Worm (Caenorhabditis elegans): ENCODE data around the gene flr-1.
A peak's percentile ranks its signal among the peaks of the same experiment; 100 is the strongest.
"Not testable (repeated sequence)": the region's sequence is repeated elsewhere in the genome, so short reads cannot be mapped to it uniquely, and the experiment has no call there.

Gene flr-1

DNA sequence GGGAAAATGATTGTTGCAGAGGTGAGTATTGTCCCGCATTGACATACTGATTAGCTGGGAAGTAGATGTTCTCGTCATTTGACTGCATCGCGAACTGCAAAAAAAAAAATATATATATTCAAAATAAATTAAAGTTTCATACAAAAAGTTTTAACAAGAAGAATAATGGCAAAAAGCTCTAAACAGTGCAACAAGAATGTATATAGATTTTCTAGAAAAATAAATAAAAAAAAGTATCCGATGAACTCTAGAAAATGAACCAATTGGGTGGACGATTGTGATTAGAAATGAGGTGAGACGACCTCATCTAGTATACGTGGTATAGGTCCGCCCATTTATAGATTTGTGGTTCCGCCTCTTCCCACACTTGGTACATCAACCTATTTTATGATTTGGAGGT is 27.6 kb downstream of the flr-1 start, which contains the start of gene fkh-4:
Gene fkh-4, minus strand, starts transcription at position 101 of the 400 bp plus-strand sequence.
- TF ChIP-seq Y56A3A.18, cebp-2, rcor-1 (GFP tag; IDR thresholded peaks at IDR 0.05): not testable (repeated sequence)

DNA sequence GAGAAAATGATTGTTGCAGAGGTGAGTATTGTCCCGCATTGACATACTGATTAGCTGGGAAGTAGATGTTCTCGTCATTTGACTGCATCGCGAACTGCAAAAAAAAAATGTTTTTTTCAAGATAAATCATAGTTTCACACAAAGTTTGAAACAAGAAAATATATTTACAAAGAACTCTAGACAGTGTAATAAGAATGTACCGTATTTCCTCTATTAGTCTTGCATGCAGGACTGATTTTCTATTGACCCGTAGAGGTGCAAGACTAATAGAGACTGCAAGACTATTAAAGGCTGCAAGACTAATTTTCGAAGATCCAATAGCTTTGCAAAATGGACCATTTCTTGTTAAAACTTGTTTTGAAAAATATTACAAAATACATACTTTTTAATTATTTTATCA is 33.0 kb downstream of the flr-1 start, which contains the start of gene fkh-3:
Gene fkh-3, minus strand, starts transcription at position 101 of the 400 bp plus-strand sequence.
- TF ChIP-seq madf-10 (tag; optimal IDR thresholded peaks at IDR 0.05) (no peak), pha-4 (tag; optimal IDR thresholded peaks at IDR 0.05) (no peak), let-607 (tag; optimal IDR thresholded peaks at IDR 0.05) (no peak)

DNA sequence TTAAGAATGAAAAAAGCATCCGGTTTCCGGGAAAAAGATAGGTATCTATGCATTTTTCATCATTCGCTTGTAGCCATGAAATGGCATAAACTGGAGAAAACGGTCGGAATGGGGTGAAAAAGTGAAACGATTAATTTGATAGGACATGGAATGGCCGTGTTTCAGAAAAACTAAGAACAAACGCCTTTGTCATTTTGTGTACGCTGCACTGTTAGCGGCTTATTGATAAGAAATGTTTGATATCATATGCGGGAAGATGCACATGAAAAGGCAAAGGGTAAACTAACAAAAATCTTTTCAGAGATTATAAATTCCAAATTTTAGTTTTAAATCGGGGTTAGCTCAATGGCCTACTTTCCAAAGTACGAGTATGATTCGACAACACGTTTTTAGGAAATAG is 35.3 kb downstream of the flr-1 start:
- TF ChIP-seq K11D2.4 (GFP tag; IDR thresholded peaks at IDR 0.05) (no peak), ztf-3 (GFP tag; optimal IDR thresholded peaks at IDR 0.05) (no peak), zim-3 (tag; optimal IDR thresholded peaks at IDR 0.05) (no peak), nfyb-1 (GFP tag; IDR thresholded peaks at IDR 0.05) (0 out of 2 replicates have a peak, but pooled peaks have one; percentile 11), zfh-2 (GFP tag; conservative IDR thresholded peaks at IDR 0.05) (no peak), ceh-100 (GFP tag; IDR thresholded peaks at IDR 0.05) (no peak), athp-1 (tag; optimal IDR thresholded peaks at IDR 0.05) (no peak), dox-1 (GFP tag; IDR thresholded peaks at IDR 0.05) (no peak), dpl-1 (GFP tag; optimal IDR thresholded peaks at IDR 0.05) (no peak), ztf-6 (GFP tag; IDR thresholded peaks at IDR 0.05) (no peak), nhr-80 (tag; optimal IDR thresholded peaks at IDR 0.05) (peak; percentile 80)

DNA sequence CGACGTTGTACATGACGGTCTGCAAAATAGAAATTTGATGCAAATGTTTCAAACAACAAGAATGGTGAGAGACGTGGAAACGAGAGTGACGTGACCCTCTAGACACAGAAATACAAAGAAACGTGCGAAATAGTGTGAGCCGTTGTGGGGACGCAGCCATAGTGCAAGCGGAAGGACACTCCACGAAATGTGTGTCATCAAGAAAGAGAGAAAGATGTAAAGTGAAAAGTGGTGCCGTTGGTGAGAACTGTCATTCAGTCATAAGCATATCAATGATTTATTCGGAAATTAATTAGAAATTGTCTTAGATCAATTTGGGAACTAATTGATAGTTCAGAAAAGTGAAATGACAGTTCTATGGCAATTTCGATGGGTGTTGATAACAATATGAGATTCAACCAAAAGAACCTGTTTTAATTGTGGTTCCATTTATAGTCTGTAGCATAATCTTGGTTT is 36.4 kb downstream of the flr-1 start, which contains the start of gene C29F7.3:
Gene C29F7.3, minus strand, starts transcription at position 51 of the 456 bp plus-strand sequence.
- TF ChIP-seq ceh-27 (GFP tag; optimal IDR thresholded peaks at IDR 0.05) (no peak), F57C9.4 (tag; optimal IDR thresholded peaks at IDR 0.05) (no peak), dpl-1 (GFP tag; optimal IDR thresholded peaks at IDR 0.05) (no peak), fkh-3 (tag; optimal IDR thresholded peaks at IDR 0.05) (no peak), F10E7.11 (tag; optimal IDR thresholded peaks at IDR 0.05) (no peak), dox-1 (GFP tag; IDR thresholded peaks at IDR 0.05) (peak; percentile 58; the same call in 1 of the 2 replicates), nfyb-1 (GFP tag; IDR thresholded peaks at IDR 0.05) (no peak), attf-6 (GFP tag; IDR thresholded peaks at IDR 0.05) (no peak), gei-17 (GFP tag; optimal IDR thresholded peaks at IDR 0.05) (no peak), snpc-1.1 (tag; optimal IDR thresholded peaks at IDR 0.05; ENCODE audit: insufficient read depth) (no peak), ceh-91 (GFP tag; IDR thresholded peaks at IDR 0.05) (no peak), bed-1 (GFP tag; IDR thresholded peaks at IDR 0.05) (no peak), lin-35 (GFP tag; optimal IDR thresholded peaks at IDR 0.05) (no peak), nhr-120 (GFP tag; IDR thresholded peaks at IDR 0.05) (no peak), T07F8.4 (tag; optimal IDR thresholded peaks at IDR 0.05) (no peak), mxl-1 (tag; optimal IDR thresholded peaks at IDR 0.05) (no peak), ceh-40 (GFP tag; IDR thresholded peaks at IDR 0.05) (no peak), F57A8.1 (GFP tag; optimal IDR thresholded peaks at IDR 0.05) (no peak), aptf-3 (GFP tag; IDR thresholded peaks at IDR 0.05) (no peak), Y79H2A.3 (GFP tag; conservative IDR thresholded peaks at IDR 0.05) (no peak), unc-62 (GFP tag; optimal IDR thresholded peaks at IDR 0.05) (peak; percentile 46), Y53G8AR.9 (GFP tag; conservative IDR thresholded peaks at IDR 0.05) (no peak), sdz-38 (tag; optimal IDR thresholded peaks at IDR 0.05) (no peak), rec-8 (tag; optimal IDR thresholded peaks at IDR 0.05) (no peak), snpc-3.4 (tag; optimal IDR thresholded peaks at IDR 0.05) (no peak), let-526 (GFP tag; IDR thresholded peaks at IDR 0.05) (no peak), F33H1.4 (GFP tag; IDR thresholded peaks at IDR 0.05) (no peak), B0035.1 (tag; optimal IDR thresholded peaks at IDR 0.05) (no peak), F22D6.2 (tag; optimal IDR thresholded peaks at IDR 0.05) (no peak), ZK185.1 (tag; optimal IDR thresholded peaks at IDR 0.05; ENCODE audit: poor library complexity, severe bottlenecking) (peak; percentile 20)

Measured in whole organism, young adult.